Fruit fly (Drosophila melanogaster): ENCODE results near the gene Cyp4e3.

Cyp4e3 gene

dm6 chr2L:9785917-9786432 lies 36.1 kb upstream of the Cyp4e3 start:
- TF ChIP-seq fd102C (GFP tag; optimal IDR thresholded peaks at IDR 0.05) (no peak), Ptx1 (GFP tag; IDR thresholded peaks at IDR 0.05) (no peak), Fer1 (GFP tag; optimal IDR thresholded peaks at IDR 0.05) (peak; percentile 36), D19A (tag; optimal IDR thresholded peaks at IDR 0.05) (no peak), ro (GFP tag; IDR thresholded peaks at IDR 0.05) (no peak), slp2 (GFP tag; optimal IDR thresholded peaks at IDR 0.05) (no peak), D19B (GFP tag; optimal IDR thresholded peaks at IDR 0.05) (no peak), CG8944 (GFP tag; optimal IDR thresholded peaks at IDR 0.05) (no peak), CG6683 (GFP tag; optimal IDR thresholded peaks at IDR 0.05) (no peak), CG6689 (GFP tag; IDR thresholded peaks at IDR 0.05) (no peak), CG13424 (tag; optimal IDR thresholded peaks at IDR 0.05) (no peak), btn (GFP tag; optimal IDR thresholded peaks at IDR 0.05) (no peak), phol (tag; optimal IDR thresholded peaks at IDR 0.05) (no peak), CG11247 (GFP tag; IDR thresholded peaks at IDR 0.05) (no peak), CG14667 (GFP tag; IDR thresholded peaks at IDR 0.05) (no peak), Bteb2 (GFP tag; optimal IDR thresholded peaks at IDR 0.05) (no peak), nom (GFP tag; optimal IDR thresholded peaks at IDR 0.05) (peak; percentile 22), CG7271 (tag; optimal IDR thresholded peaks at IDR 0.05) (no peak), lov (optimal IDR thresholded peaks at IDR 0.05) (no peak), lov (GFP tag; IDR thresholded peaks at IDR 0.05) (no peak), pros (GFP tag; optimal IDR thresholded peaks at IDR 0.05) (peak; percentile 7), Hmr (GFP tag; optimal IDR thresholded peaks at IDR 0.05) (peak; percentile 30), CG3065 (GFP tag; optimal IDR thresholded peaks at IDR 0.05) (no peak), CG10543 (GFP tag; optimal IDR thresholded peaks at IDR 0.05) (peak; percentile 55), CG4404 (GFP tag; IDR thresholded peaks at IDR 0.05) (no peak), bbx (GFP tag; IDR thresholded peaks at IDR 0.05; ENCODE audit: partially characterized antibody) (no peak), CG12744 (GFP tag; optimal IDR thresholded peaks at IDR 0.05) (no peak), CG12769 (tag; optimal IDR thresholded peaks at IDR 0.05) (peak; percentile 15), rib (GFP tag; IDR thresholded peaks at IDR 0.05) (0 out of 2 replicates have a peak, but pooled peaks have one; percentile 22), PHDP (tag; optimal IDR thresholded peaks at IDR 0.05) (no peak), Sin3A (optimal IDR thresholded peaks at IDR 0.05) (no peak), CG32772 (GFP tag; IDR thresholded peaks at IDR 0.05) (no peak), CG11085 (GFP tag; IDR thresholded peaks at IDR 0.05) (no peak), jing (GFP tag; optimal IDR thresholded peaks at IDR 0.05) (no peak), mirr (GFP tag; optimal IDR thresholded peaks at IDR 0.05) (peak; percentile 87), pzg (GFP tag; optimal IDR thresholded peaks at IDR 0.05) (no peak), Pdp1 (GFP tag; optimal IDR thresholded peaks at IDR 0.05) (peak in 1 of 2 experiments; percentile 58), Xbp1 (GFP tag; optimal IDR thresholded peaks at IDR 0.05) (no peak), mld (GFP tag; IDR thresholded peaks at IDR 0.05; ENCODE audit: partially characterized antibody) (no peak), MBD-R2 (GFP tag; IDR thresholded peaks at IDR 0.05) (no peak), Dek (tag; optimal IDR thresholded peaks at IDR 0.05) (no peak), Awh (GFP tag; IDR thresholded peaks at IDR 0.05) (0 out of 2 replicates have a peak, but pooled peaks have one; percentile 20), Ets97D (GFP tag; optimal IDR thresholded peaks at IDR 0.05) (no peak), E2f1 (GFP tag; IDR thresholded peaks at IDR 0.05) (no peak), sens (GFP tag) (no peak), CG10321 (GFP tag; IDR thresholded peaks at IDR 0.05) (no peak), fu2 (GFP tag; optimal IDR thresholded peaks at IDR 0.05) (no peak), Atf-2 (GFP tag; optimal IDR thresholded peaks at IDR 0.05) (no peak), Gsc (GFP tag; IDR thresholded peaks at IDR 0.05) (no peak), Lim3 (GFP tag; IDR thresholded peaks at IDR 0.05) (no peak), tin (GFP tag; optimal IDR thresholded peaks at IDR 0.05) (no peak), CG18619 (GFP tag; optimal IDR thresholded peaks at IDR 0.05) (no peak)

All from whole organism, embryonic.